Worm (Caenorhabditis elegans) whole organism, late embryonic: ENCODE data around the gene nadk-1.

Experiments
- C08G9.2 ChIP-seq: sonication (generic microtip); optimal IDR thresholded peaks from 2 replicates; lab custom pipeline; 2016; ENCODE audit warnings: mild to moderate bottlenecking, missing genetic modification characterization, moderate library complexity, missing compliant biosample characterization
- F13H6.1 ChIP-seq: sonication (generic microtip); optimal IDR thresholded peaks from 2 replicates; lab custom pipeline; 2016; ENCODE audit warnings: missing genetic modification characterization, missing compliant biosample characterization
- K09A11.1 ChIP-seq: sonication (generic microtip); optimal IDR thresholded peaks from 2 replicates; lab custom pipeline; 2017; ENCODE audit warnings: antibody characterized with exemption, mild to moderate bottlenecking, missing genetic modification characterization, missing compliant biosample characterization; ENCODE audit not compliant: insufficient read depth
- T23F11.4 ChIP-seq: fragments of 200-800 bp; sonication (Bioruptor generic); optimal IDR thresholded peaks from 2 replicates; lab custom pipeline; 2018; ENCODE audit warnings: mild to moderate bottlenecking, missing genetic modification characterization, missing compliant biosample characterization
- Y22D7AL.16 ChIP-seq: sonication (generic microtip); optimal IDR thresholded peaks from 2 replicates; lab custom pipeline; 2016; ENCODE audit warnings: missing genetic modification characterization, missing compliant biosample characterization
- ahr-1 ChIP-seq: sonication (generic microtip); optimal IDR thresholded peaks from 2 replicates; lab custom pipeline; 2016; ENCODE audit warnings: missing genetic modification characterization, missing compliant biosample characterization
- ceh-14 ChIP-seq: sonication (generic microtip); optimal IDR thresholded peaks from 2 replicates; lab custom pipeline; 2016; ENCODE audit warnings: missing genotype, missing genetic modification characterization, missing compliant biosample characterization
- ceh-19 ChIP-seq: fragments of 200-800 bp; sonication (Bioruptor generic); optimal IDR thresholded peaks from 2 replicates; lab custom pipeline; 2018; ENCODE audit warnings: mild to moderate bottlenecking, missing genetic modification characterization, missing compliant biosample characterization
- ceh-30 ChIP-seq: fragments of 150-350 bp; optimal IDR thresholded peaks from 2 replicates; lab custom pipeline; 2014; ENCODE audit warnings: missing biosample characterization, missing genetic modification characterization
- ceh-31 ChIP-seq: sonication (generic microtip); optimal IDR thresholded peaks from 2 replicates; lab custom pipeline; 2016; ENCODE audit warnings: missing genetic modification characterization, missing compliant biosample characterization
- ceh-34 ChIP-seq: sonication (generic microtip); optimal IDR thresholded peaks from 2 replicates; lab custom pipeline; 2016; ENCODE audit warnings: mild to moderate bottlenecking, missing genetic modification characterization, missing compliant biosample characterization
- ceh-45 ChIP-seq: fragments of 200-800 bp; sonication (Bioruptor generic); IDR thresholded peaks from 2 replicates; pipeline ENCODE4 v1.3.6; 2022; ENCODE audit warnings: missing genetic modification reagents, missing genetic modification characterization, missing compliant biosample characterization
- ceh-48 ChIP-seq: sonication (generic microtip); optimal IDR thresholded peaks from 2 replicates; lab custom pipeline; 2016; ENCODE audit warnings: missing genetic modification characterization, inconsistent platforms, missing compliant biosample characterization
- ceh-6 ChIP-seq: fragments of 200-800 bp; sonication (Bioruptor generic); optimal IDR thresholded peaks from 2 replicates; lab custom pipeline; 2018; ENCODE audit warnings: mild to moderate bottlenecking, missing genetic modification characterization, missing compliant biosample characterization
- che-1 ChIP-seq: sonication (generic microtip); optimal IDR thresholded peaks from 2 replicates; lab custom pipeline; 2016; ENCODE audit warnings: mild to moderate bottlenecking, missing genetic modification characterization, missing compliant biosample characterization
- dmd-4 ChIP-seq: sonication (generic microtip); optimal IDR thresholded peaks from 2 replicates; lab custom pipeline; 2016; ENCODE audit warnings: borderline replicate concordance, missing genetic modification characterization, missing compliant biosample characterization
- hlh-13 ChIP-seq: fragments of 200-800 bp; sonication (Bioruptor generic); optimal IDR thresholded peaks from 2 replicates; lab custom pipeline; 2018; ENCODE audit warnings: mild to moderate bottlenecking, missing genetic modification characterization, missing compliant biosample characterization
- hlh-15 ChIP-seq: sonication (generic microtip); optimal IDR thresholded peaks from 2 replicates; lab custom pipeline; 2016; ENCODE audit warnings: missing genetic modification characterization, missing compliant biosample characterization
- hlh-30 ChIP-seq: sonication (generic microtip); optimal IDR thresholded peaks from 2 replicates; lab custom pipeline; 2017; ENCODE audit warnings: antibody characterized with exemption, missing genetic modification characterization, missing compliant biosample characterization; ENCODE audit not compliant: insufficient read depth
- hlh-6 ChIP-seq: sonication (generic microtip); optimal IDR thresholded peaks from 2 replicates; lab custom pipeline; 2016; ENCODE audit warnings: missing genotype, missing genetic modification characterization, missing compliant biosample characterization
- lin-11 ChIP-seq: fragments of 200-800 bp; sonication (Bioruptor generic); optimal IDR thresholded peaks from 2 replicates; lab custom pipeline; 2018; ENCODE audit warnings: mild to moderate bottlenecking, missing genetic modification characterization, missing compliant biosample characterization
- madf-2 ChIP-seq: sonication (generic microtip); optimal IDR thresholded peaks from 2 replicates; lab custom pipeline; 2017; ENCODE audit warnings: missing genetic modification characterization, missing compliant biosample characterization
- mec-3 ChIP-seq: sonication (generic microtip); optimal IDR thresholded peaks from 2 replicates; lab custom pipeline; 2016; ENCODE audit warnings: borderline replicate concordance, missing genetic modification characterization, missing compliant biosample characterization
- npax-4 ChIP-seq: sonication (generic microtip); optimal IDR thresholded peaks from 2 replicates; lab custom pipeline; 2016; ENCODE audit warnings: missing genetic modification characterization, missing compliant biosample characterization
- pat-9 ChIP-seq: fragments of 200-800 bp; sonication (Bioruptor generic); optimal IDR thresholded peaks from 2 replicates; lab custom pipeline; 2018; ENCODE audit warnings: mild to moderate bottlenecking, missing genetic modification characterization, moderate library complexity, missing compliant biosample characterization
- pax-1 ChIP-seq: fragments of 150-350 bp; optimal IDR thresholded peaks from 2 replicates; lab custom pipeline; 2014; ENCODE audit warnings: missing biosample characterization, missing genetic modification characterization
- pros-1 ChIP-seq: fragments of 150-350 bp; optimal IDR thresholded peaks from 2 replicates; lab custom pipeline; 2014; ENCODE audit warnings: missing biosample characterization, missing genetic modification reagents, missing genetic modification characterization
- rnt-1 ChIP-seq: sonication (generic microtip); optimal IDR thresholded peaks from 2 replicates; lab custom pipeline; 2016; ENCODE audit warnings: missing genetic modification characterization, missing compliant biosample characterization
- sox-4 ChIP-seq: sonication (generic microtip); optimal IDR thresholded peaks from 2 replicates; lab custom pipeline; 2017; ENCODE audit warnings: mild to moderate bottlenecking, missing genetic modification characterization, inconsistent platforms, missing compliant biosample characterization
- syd-9 ChIP-seq: sonication (generic microtip); optimal IDR thresholded peaks from 2 replicates; lab custom pipeline; 2016; ENCODE audit warnings: mild to moderate bottlenecking, missing genetic modification characterization, moderate library complexity, missing compliant biosample characterization
- unc-42 ChIP-seq: sonication (generic microtip); optimal IDR thresholded peaks from 2 replicates; lab custom pipeline; 2016; ENCODE audit warnings: missing genotype, missing genetic modification characterization, missing compliant biosample characterization
- ztf-16 ChIP-seq: sonication (generic microtip); optimal IDR thresholded peaks from 2 replicates; lab custom pipeline; 2017; ENCODE audit warnings: missing genetic modification characterization, missing compliant biosample characterization

Gene nadk-1

DNA sequence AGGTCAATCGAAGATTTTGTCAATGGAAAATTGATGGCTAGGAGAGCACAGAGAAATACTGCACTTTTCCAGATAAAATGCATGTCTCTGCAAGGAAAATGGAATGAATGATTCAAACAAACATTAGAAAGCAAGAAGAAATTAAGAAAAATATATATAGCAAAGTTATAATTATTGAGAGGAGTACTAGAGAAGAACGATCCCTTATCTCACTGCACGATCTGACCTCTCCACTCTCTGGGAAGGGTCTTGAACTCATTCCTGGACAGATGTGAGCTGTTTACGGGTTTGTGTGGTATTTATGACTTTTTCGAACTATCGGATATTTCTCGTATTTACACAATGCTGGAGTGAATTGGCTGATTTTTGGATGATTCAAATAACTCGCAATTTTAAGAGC lies 26.6 kb upstream of the nadk-1 start, which contains the start of gene Y77E11A.23:
TSS of gene Y77E11A.23 (minus strand) at position 107 of the 400 bp plus-strand sequence.
- TF ChIP-seq F13H6.1 (tag; lab: Kevin White, UChicago) (no peak), pros-1 (tag; lab: Kevin White, UChicago) (no peak), pat-9 (tag; lab: Kevin White, UChicago) (no peak), ztf-16 (tag; lab: Kevin White, UChicago) (no peak), ceh-14 (tag; lab: Kevin White, UChicago) (no peak), hlh-15 (tag; lab: Kevin White, UChicago) (no peak), che-1 (tag; lab: Kevin White, UChicago) (no peak), rnt-1 (tag; lab: Kevin White, UChicago) (no peak), pax-1 (tag; lab: Kevin White, UChicago) (no peak), syd-9 (tag; lab: Kevin White, UChicago) (no peak), K09A11.1 (tag; lab: Kevin White, UChicago) (no peak), ceh-34 (tag; lab: Kevin White, UChicago) (no peak), unc-42 (tag; lab: Kevin White, UChicago) (no peak), C08G9.2 (tag; lab: Kevin White, UChicago) (no peak), ceh-30 (tag; lab: Kevin White, UChicago) (no peak), ceh-45 (no peak)

DNA sequence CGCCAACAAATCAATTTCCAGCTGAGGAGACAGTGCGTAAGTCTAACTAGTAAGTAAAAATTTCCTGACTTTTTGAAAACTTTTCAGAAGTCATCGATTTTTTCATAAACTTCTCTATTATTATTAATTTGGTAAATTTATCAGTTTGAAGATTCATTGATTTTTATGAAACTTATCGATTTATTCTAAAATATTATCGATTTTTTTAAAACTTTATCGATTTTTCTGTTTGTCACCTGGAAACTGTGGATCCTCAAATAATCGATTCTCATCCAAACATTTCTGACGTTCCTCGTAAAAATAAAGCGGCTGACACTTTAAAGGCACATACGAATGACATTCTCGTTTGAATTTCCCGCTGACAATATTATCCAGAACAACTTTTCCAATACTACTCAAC lies 22.9 kb upstream of the nadk-1 start:
- no peak for TF ChIP-seq mec-3 (tag; lab: Kevin White, UChicago)
- no peak for TF ChIP-seq hlh-6
- no peak for TF ChIP-seq ceh-6 (GFP tag; lab: Kevin White, UChicago)
- no peak for TF ChIP-seq ahr-1 (tag; lab: Kevin White, UChicago)
- no peak for TF ChIP-seq Y22D7AL.16 (tag; lab: Kevin White, UChicago)
- TF ChIP-seq che-1 (tag; lab: Kevin White, UChicago) = no peak
- TF ChIP-seq syd-9 (tag; lab: Kevin White, UChicago) = no peak
- TF ChIP-seq madf-2 (tag; lab: Kevin White, UChicago) = no peak
- no peak for TF ChIP-seq ceh-30 (tag; lab: Kevin White, UChicago)
- TF ChIP-seq lin-11 (tag; lab: Kevin White, UChicago) = no peak
- no peak for TF ChIP-seq ceh-19 (GFP tag; lab: Kevin White, UChicago)
- TF ChIP-seq T23F11.4 (GFP tag; lab: Kevin White, UChicago) = no peak

DNA sequence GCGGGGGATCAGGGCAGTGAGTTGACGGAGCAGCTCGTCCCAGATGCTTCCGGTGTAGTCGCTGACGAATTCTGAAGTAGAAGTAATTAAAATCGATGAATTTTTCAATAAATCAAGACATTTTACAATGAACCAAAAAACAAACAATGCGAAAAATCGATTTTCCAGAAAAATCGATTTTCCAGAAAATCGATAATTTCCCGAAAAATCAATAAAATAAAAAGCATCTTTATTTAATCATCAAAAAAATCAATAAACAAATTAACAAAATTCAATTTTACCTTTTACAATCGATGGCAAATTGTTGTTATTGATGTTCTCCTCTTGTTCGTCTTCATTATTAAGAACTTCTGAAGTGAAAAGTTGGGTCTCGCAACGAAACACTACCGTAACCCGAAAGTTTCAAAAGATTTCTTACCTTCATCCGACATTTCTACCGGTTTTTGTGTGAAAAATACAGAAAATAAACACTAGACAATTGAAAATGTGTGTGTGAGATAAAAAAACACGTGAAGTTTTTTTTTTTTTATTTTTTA lies 22.3 kb upstream of the nadk-1 start, which contains the start of gene clp-6:
TSS of gene clp-6 (minus strand) at position 486 of the 536 bp plus-strand sequence.
- TF ChIP-seq dmd-4 (tag; lab: Kevin White, UChicago) (no peak), hlh-13 (GFP tag; lab: Kevin White, UChicago) (no peak), sox-4 (no peak), madf-2 (tag; lab: Kevin White, UChicago) (no peak), T23F11.4 (GFP tag; lab: Kevin White, UChicago) (no peak), ceh-31 (tag; lab: Kevin White, UChicago) (no peak), pax-1 (tag; lab: Kevin White, UChicago) (no peak), npax-4 (tag; lab: Kevin White, UChicago) (no peak)

DNA sequence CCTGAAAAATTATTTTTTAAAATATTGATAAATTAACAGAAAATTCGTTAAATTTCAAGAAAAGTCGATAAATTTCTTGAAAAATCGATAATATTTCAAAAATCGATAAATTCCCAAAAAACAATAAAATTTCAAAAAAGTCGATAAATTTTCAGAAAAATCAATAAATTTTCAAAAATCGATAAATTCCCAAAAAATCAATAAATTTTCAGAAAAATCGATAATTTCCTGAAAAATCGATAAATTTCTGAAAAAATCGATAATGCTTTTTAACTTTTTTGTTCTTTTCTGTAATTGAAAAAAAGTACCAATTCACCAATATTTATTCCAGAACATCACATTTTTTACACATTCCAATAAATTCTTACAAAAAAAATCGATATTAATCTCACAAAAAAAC lies 21.7 kb upstream of the nadk-1 start:
- TF ChIP-seq ceh-48 (tag; lab: Kevin White, UChicago) (peak; percentile 90), hlh-30 (tag; lab: Kevin White, UChicago) (no peak)

DNA sequence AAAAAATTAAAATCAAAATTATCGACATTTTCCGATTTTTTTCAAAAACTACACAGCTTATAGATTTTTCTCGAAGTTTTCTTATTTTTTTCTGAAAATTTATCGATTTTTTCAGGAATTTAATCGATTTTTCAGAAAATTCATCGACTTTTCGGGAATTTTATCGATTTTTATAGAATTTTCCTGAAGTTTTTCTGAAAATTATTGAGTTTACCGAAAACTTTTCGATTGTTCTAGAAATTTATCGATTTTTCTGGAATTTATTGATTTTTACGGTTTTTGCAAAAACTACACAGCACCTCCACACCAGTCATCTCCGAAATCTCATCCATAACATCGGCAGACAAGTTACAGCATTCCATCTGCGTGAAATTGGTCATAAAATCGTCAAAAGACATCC lies 19.2 kb upstream of the nadk-1 start:
- no peak for TF ChIP-seq ceh-34 (tag; lab: Kevin White, UChicago)
- peak; percentile 39 for TF ChIP-seq ceh-48 (tag; lab: Kevin White, UChicago)
